Worm (Caenorhabditis elegans): ENCODE results near the gene W02H3.3.

- TF ChIP-seq pqm-1 (tag; optimal IDR thresholded peaks at IDR 0.05): peak; percentile 33
- TF ChIP-seq snpc-1.2 (GFP tag; IDR thresholded peaks at IDR 0.05): no peak
- no peak for TF ChIP-seq zfp-3 (GFP tag; conservative IDR thresholded peaks at IDR 0.05)
- no peak for TF ChIP-seq lin-13 (GFP tag; optimal IDR thresholded peaks at IDR 0.05)
- TF ChIP-seq F37D6.2 (tag; optimal IDR thresholded peaks at IDR 0.05): no peak
- TF ChIP-seq dmd-6 (GFP tag; IDR thresholded peaks at IDR 0.05): no peak; the same call in 1 of the 2 replicates
- no peak for TF ChIP-seq lin-15B (tag; optimal IDR thresholded peaks at IDR 0.05)
- no peak for TF ChIP-seq nhr-102 (tag; optimal IDR thresholded peaks at IDR 0.05)
- TF ChIP-seq dpl-1 (GFP tag; optimal IDR thresholded peaks at IDR 0.05): no peak
- no peak for TF ChIP-seq unc-62 (GFP tag; optimal IDR thresholded peaks at IDR 0.05 in 1 of 2)
- TF ChIP-seq unc-62 (tag; optimal IDR thresholded peaks at IDR 0.05): no peak
- no peak for TF ChIP-seq daf-12 (tag; optimal IDR thresholded peaks at IDR 0.05)
- TF ChIP-seq nhr-48 (tag; optimal IDR thresholded peaks at IDR 0.05): no peak
- no peak for TF ChIP-seq unc-39 (tag; optimal IDR thresholded peaks at IDR 0.05)
- no peak for TF ChIP-seq spr-1 (tag; optimal IDR thresholded peaks at IDR 0.05)
Measured at ce11 chrX:11080170-11080728, 17.7 kb downstream of the W02H3.3 start, which contains the start of gene sulp-7.

All from whole organism, L4 larva.